Worm (Caenorhabditis elegans) whole organism, young adult: ENCODE measurements around the gene Y39B6A.34.

Experiments
- Y79H2A.3 ChIP-seq: fragments of 200-800 bp; sonication (Bioruptor generic); conservative IDR thresholded peaks from 2 replicates; pipeline ENCODE4 v1.3.6; 2022; ENCODE audit warnings: missing genetic modification reagents, missing genetic modification characterization, missing compliant biosample characterization
- ama-1 ChIP-seq, 3 experiments: fragments of 150-350 bp in 1 of 3; sonication (generic microtip) in 2 of 3; optimal IDR thresholded peaks; 2 replicates each; lab custom pipeline; 2014 to 2018; ENCODE audit warnings: missing biosample characterization in 2 of 3, missing genetic modification characterization in 2 of 3, missing genetic modification reagents in 2 of 3

- TF ChIP-seq Y79H2A.3 (GFP tag; lab: Robert Waterston, UW): no peak
- TF ChIP-seq ama-1 (optimal IDR thresholded peaks at IDR 0.05; lab: Kevin White, UChicago): no peak
- TF ChIP-seq ama-1 (GFP tag; optimal IDR thresholded peaks at IDR 0.05; lab: Kevin White, UChicago): no peak
These were observed 2.8 kb upstream of the Y39B6A.34 start, which contains the start of gene tgt-2 for ce11 chrV:18998045-18998444.
